Fruit fly (Drosophila melanogaster): ENCODE data around the gene BicD.

The BicD gene

dm6 chr2L:17430602-17431358, 42.2 kb downstream of the BicD start (continued):
- TF ChIP-seq CG31627 (GFP tag; optimal IDR thresholded peaks at IDR 0.05) = peak; percentile 18
- TF ChIP-seq salr (GFP tag; optimal IDR thresholded peaks at IDR 0.05) = no peak
- no peak for TF ChIP-seq Smox (GFP tag; optimal IDR thresholded peaks at IDR 0.05)
- peak; percentile 62 for TF ChIP-seq CG8119 (GFP tag; IDR thresholded peaks at IDR 0.05)
- TF ChIP-seq CG7368 (GFP tag; optimal IDR thresholded peaks at IDR 0.05) = no peak

dm6 chr2L:17429788-17430587, 43.0 kb downstream of the BicD start:
- TF ChIP-seq CG6808 (GFP tag; optimal IDR thresholded peaks at IDR 0.05) (peak; percentile 97), Sox15 (GFP tag; optimal IDR thresholded peaks at IDR 0.05) (peak; percentile 84), acj6 (GFP tag; optimal IDR thresholded peaks at IDR 0.05) (peak; percentile 95), salr (GFP tag; optimal IDR thresholded peaks at IDR 0.05) (peak; percentile 20 to 90), CG11762 (GFP tag; optimal IDR thresholded peaks at IDR 0.05; ENCODE audit: insufficient read depth) (peak; percentile 95), cyc (GFP tag; optimal IDR thresholded peaks at IDR 0.05) (peak; percentile 70), vri (GFP tag; optimal IDR thresholded peaks at IDR 0.05) (peak; percentile 55), CG4318 (GFP tag; optimal IDR thresholded peaks at IDR 0.05) (peak; percentile 82), fd85E (GFP tag; optimal IDR thresholded peaks at IDR 0.05) (peak; percentile 85), Sox14 (GFP tag; optimal IDR thresholded peaks at IDR 0.05) (peak; percentile 85), fd59A (GFP tag; optimal IDR thresholded peaks at IDR 0.05) (peak; percentile 76), CG3919 (GFP tag; optimal IDR thresholded peaks at IDR 0.05) (peak; percentile 81), achi (GFP tag; optimal IDR thresholded peaks at IDR 0.05) (peak; percentile 81), CG10631 (GFP tag; optimal IDR thresholded peaks at IDR 0.05) (peak; percentile 90), CG11902 (GFP tag; optimal IDR thresholded peaks at IDR 0.05) (peak; percentile 68), eg (GFP tag; IDR thresholded peaks at IDR 0.05) (peak; percentile 87), CG8319 (GFP tag; optimal IDR thresholded peaks at IDR 0.05) (peak; percentile 93), OdsH (GFP tag; optimal IDR thresholded peaks at IDR 0.05) (peak; percentile 84), dac (GFP tag; optimal IDR thresholded peaks at IDR 0.05) (peak; percentile 68), CG6792 (GFP tag; optimal IDR thresholded peaks at IDR 0.05) (peak; percentile 93), fkh (GFP tag; optimal IDR thresholded peaks at IDR 0.05) (peak; percentile 21), CG32006 (GFP tag; optimal IDR thresholded peaks at IDR 0.05) (peak; percentile 95), spab (GFP tag; optimal IDR thresholded peaks at IDR 0.05) (peak; percentile 98), CG34406 (GFP tag; optimal IDR thresholded peaks at IDR 0.05) (peak; percentile 91), CG6163 (GFP tag; IDR thresholded peaks at IDR 0.05) (peak; percentile 90), net (GFP tag; optimal IDR thresholded peaks at IDR 0.05) (peak; percentile 73), CG8119 (GFP tag; IDR thresholded peaks at IDR 0.05) (peak; percentile 94), CG11294 (GFP tag; IDR thresholded peaks at IDR 0.05) (peak; percentile 86), CG15336 (GFP tag; IDR thresholded peaks at IDR 0.05) (peak; percentile 93), ss (GFP tag; optimal IDR thresholded peaks at IDR 0.05) (peak; percentile 59 to 84), Gug (GFP tag; IDR thresholded peaks at IDR 0.05) (peak; percentile 82), CG7368 (GFP tag; optimal IDR thresholded peaks at IDR 0.05) (peak; percentile 93), Hr38 (GFP tag; optimal IDR thresholded peaks at IDR 0.05) (no peak), Sox102F (GFP tag; optimal IDR thresholded peaks at IDR 0.05) (peak; percentile 73), CG3032 (tag; optimal IDR thresholded peaks at IDR 0.05) (peak; percentile 99), Eip93F (GFP tag; optimal IDR thresholded peaks at IDR 0.05) (peak; percentile 35), pdm3 (GFP tag; optimal IDR thresholded peaks at IDR 0.05) (peak; percentile 86), Hr39 (GFP tag; optimal IDR thresholded peaks at IDR 0.05) (peak; percentile 87), CG9139 (GFP tag; optimal IDR thresholded peaks at IDR 0.05) (no peak), svp (GFP tag) (peak; percentile 91), Hr4 (GFP tag; optimal IDR thresholded peaks at IDR 0.05) (peak; percentile 66), topi (GFP tag; optimal IDR thresholded peaks at IDR 0.05) (peak; percentile 75), CG31627 (GFP tag; optimal IDR thresholded peaks at IDR 0.05) (peak; percentile 83), Eip75B (GFP tag; optimal IDR thresholded peaks at IDR 0.05) (peak; percentile 85), CG10669 (GFP tag; optimal IDR thresholded peaks at IDR 0.05) (peak; percentile 97)
